Worm (Caenorhabditis elegans) whole organism, mixed stage, embryonic: ENCODE data around the gene ccch-3.

Experiments
- pha-4 ChIP-seq: fragments of 150-350 bp; optimal IDR thresholded peaks from 2 replicates; lab custom pipeline; 2018; ENCODE audit warnings: missing biosample characterization, missing genetic modification reagents, missing genetic modification characterization
- ztf-11 ChIP-seq: fragments of 150-350 bp; optimal IDR thresholded peaks from 2 replicates; lab custom pipeline; 2014; ENCODE audit warnings: missing biosample characterization, missing genetic modification characterization

DNA sequence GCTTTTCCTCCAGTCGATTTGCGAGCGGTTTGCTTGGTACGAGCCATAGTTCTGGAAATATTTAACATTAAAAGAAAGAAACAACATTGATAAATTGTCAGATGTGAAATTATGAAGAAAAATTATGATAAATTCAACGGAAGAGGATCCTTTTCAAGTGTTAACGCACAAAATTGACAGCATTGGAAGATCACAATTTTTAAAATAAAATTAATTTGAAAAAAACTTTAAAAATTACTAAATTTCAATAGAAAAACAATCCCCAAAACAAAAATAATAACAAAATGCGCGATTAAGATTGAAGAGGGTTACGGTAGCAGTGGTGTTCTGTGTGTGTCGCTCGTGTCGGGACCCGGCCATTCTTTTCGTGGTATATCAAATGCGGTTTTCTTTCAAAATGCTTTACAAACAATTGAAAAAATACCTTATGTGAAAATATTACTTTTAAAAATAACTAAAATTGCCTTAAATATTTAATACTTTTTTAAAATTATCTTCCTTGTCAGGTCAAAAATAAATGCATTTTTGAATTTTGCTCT, 862 bp upstream of the ccch-3 start, which contains the start of gene his-74:
- TF ChIP-seq pha-4, result no peak
- no peak for TF ChIP-seq ztf-11 (tag; lab: Kevin White, UChicago)
